Worm (Caenorhabditis elegans) whole organism, young adult: Measurements from ENCODE around the gene R12C12.7.

Source experiments
- F49E8.2 ChIP-seq: sonication (generic microtip); optimal IDR thresholded peaks from 3 replicates; lab custom pipeline; 2017; ENCODE audit warnings: missing genetic modification characterization, mild to moderate bottlenecking, missing compliant biosample characterization, antibody characterized with exemption, moderate library complexity; ENCODE audit not compliant: insufficient read depth
- F52B5.7 ChIP-seq: sonication (generic microtip); optimal IDR thresholded peaks from 2 replicates; lab custom pipeline; 2016; ENCODE audit warnings: mild to moderate bottlenecking, missing genetic modification characterization, missing compliant biosample characterization
- K12H6.12 ChIP-seq: fragments of 200-800 bp; sonication (Bioruptor generic); optimal IDR thresholded peaks from 2 replicates; lab custom pipeline; 2018; ENCODE audit warnings: mild to moderate bottlenecking, missing genetic modification characterization, missing compliant biosample characterization
- ceh-40 ChIP-seq: fragments of 200-800 bp; sonication (Bioruptor generic); IDR thresholded peaks from 2 replicates; pipeline ENCODE4 v1.3.6; 2022; ENCODE audit warnings: missing genetic modification characterization, missing compliant biosample characterization
- die-1 ChIP-seq: sonication (generic microtip); optimal IDR thresholded peaks from 2 replicates; lab custom pipeline; 2016; ENCODE audit warnings: missing genotype, mild to moderate bottlenecking, missing genetic modification characterization, missing compliant biosample characterization
- hsf-1 ChIP-seq: fragments of 200-800 bp; sonication (Bioruptor generic); IDR thresholded peaks from 2 replicates; pipeline ENCODE4 v1.3.6; 2022; ENCODE audit warnings: missing genetic modification reagents, missing genetic modification characterization, missing compliant biosample characterization
- let-526 ChIP-seq: fragments of 200-800 bp; sonication (Bioruptor generic); IDR thresholded peaks from 2 replicates; pipeline ENCODE4 v1.3.6; 2022; ENCODE audit warnings: missing genetic modification reagents, missing genetic modification characterization, missing compliant biosample characterization
- nhr-120 ChIP-seq: fragments of 200-800 bp; sonication (Bioruptor generic); IDR thresholded peaks from 2 replicates; pipeline ENCODE4 v1.3.6; 2022; ENCODE audit warnings: missing genetic modification characterization, missing compliant biosample characterization
- nhr-179 ChIP-seq: sonication (generic microtip); optimal IDR thresholded peaks from 2 replicates; lab custom pipeline; 2016; ENCODE audit warnings: mild to moderate bottlenecking, missing genetic modification characterization, missing compliant biosample characterization
- snpc-3.4 ChIP-seq: sonication (generic microtip); optimal IDR thresholded peaks from 2 replicates; lab custom pipeline; 2017; ENCODE audit warnings: missing genetic modification characterization, mild to moderate bottlenecking, missing compliant biosample characterization, antibody characterized with exemption, moderate library complexity, missing genotype, missing genetic modification reagents
- xnd-1 ChIP-seq: sonication (generic microtip); optimal IDR thresholded peaks from 2 replicates; lab custom pipeline; 2016; ENCODE audit warnings: missing genotype, missing genetic modification reagents, missing genetic modification characterization, missing compliant biosample characterization

DNA sequence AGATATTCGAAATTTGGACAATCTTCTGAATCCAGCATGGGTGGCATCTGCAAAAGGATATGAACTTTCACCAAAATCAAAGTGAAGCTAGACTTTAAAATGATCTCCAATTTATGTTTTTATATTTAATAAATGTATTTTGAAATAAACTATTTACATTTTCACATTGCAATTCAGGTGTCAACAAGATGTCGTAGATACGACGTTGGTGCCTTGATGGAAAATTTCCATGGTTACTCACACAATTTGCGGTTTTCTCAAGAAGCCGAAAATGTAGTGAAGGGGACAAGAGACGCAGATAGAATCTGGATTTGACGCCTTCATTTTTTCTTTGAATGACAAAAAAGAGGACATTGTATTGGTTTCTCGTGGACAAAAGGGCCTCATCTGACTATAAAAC lies 43.7 kb upstream of the R12C12.7 start, which contains the start of gene rgs-3:
- TF ChIP-seq nhr-179 (tag; lab: Kevin White, UChicago) = no peak
- no peak for TF ChIP-seq K12H6.12 (tag; lab: Kevin White, UChicago)
- TF ChIP-seq hsf-1 (GFP tag; lab: Robert Waterston, UW) = no peak
- no peak for TF ChIP-seq F52B5.7
- TF ChIP-seq let-526 (GFP tag; lab: Robert Waterston, UW) = no peak
- no peak for TF ChIP-seq F49E8.2
- no peak for TF ChIP-seq ceh-40 (GFP tag; lab: Robert Waterston, UW)
- no peak for TF ChIP-seq die-1 (tag; lab: Kevin White, UChicago)
- TF ChIP-seq nhr-120 = no peak
- TF ChIP-seq xnd-1 (tag; lab: Kevin White, UChicago) = no peak
- TF ChIP-seq snpc-3.4 (tag; lab: Kevin White, UChicago) = no peak
